Fruit fly (Drosophila melanogaster) whole organism, larva: ENCODE results near the gene CG15343.
A peak's percentile ranks its signal among the peaks of the same experiment; 100 is the strongest.

Experiments used
- noc ChIP-seq: fragments of 200-800 bp; sonication (Bioruptor generic); optimal IDR thresholded peaks from 3 replicates; lab custom pipeline; 2019; ENCODE audit warnings: missing biosample characterization, mild to moderate bottlenecking, missing genetic modification characterization, moderate library complexity

CG15343 gene

DNA sequence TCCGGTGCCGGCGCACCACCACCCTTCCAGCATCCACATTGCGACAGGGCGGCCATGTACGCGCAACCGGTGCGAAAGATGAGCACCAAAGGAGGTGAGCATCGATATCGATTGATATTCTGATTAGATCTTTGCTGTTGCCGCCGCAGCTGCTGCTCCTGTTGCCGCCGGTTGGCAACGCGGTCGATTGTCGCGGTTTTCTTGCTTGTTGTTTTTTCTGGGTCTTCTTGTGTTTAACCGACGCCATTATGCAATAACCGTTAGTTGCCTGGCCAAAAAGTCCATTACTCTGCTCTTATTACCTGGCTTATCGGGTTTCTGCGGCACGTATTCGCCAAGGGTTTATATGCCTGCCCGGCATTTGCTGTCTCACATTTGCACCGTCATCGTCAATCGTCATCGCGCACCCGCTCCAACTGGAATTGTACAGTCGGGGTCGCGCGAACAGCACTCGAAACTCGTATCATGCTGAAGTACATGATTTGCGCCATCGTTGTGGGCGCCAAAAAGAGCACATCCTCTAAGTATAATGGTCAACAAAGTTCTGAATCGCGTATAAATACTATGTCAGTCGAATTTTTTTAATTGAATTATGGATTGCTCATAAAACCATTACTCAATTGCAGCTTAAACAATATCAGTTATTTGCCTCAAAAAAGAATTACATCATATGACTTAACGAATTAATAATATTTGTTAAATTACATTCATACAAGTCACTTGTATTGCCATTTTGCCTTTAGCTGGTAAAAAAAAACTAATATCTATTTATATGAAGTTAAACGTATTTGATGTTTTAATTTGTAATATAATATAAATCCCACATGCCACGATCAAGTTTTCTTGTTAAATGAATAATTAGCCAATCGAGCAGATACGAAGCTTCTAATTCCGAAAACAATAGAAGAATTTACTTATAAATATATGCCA lies 29.4 kb downstream of the CG15343 start, which contains the start of gene sni:
Gene sni (minus strand): TSS at position 51 of the 930 bp plus-strand sequence.
- peak; percentile 43 for TF ChIP-seq noc

DNA sequence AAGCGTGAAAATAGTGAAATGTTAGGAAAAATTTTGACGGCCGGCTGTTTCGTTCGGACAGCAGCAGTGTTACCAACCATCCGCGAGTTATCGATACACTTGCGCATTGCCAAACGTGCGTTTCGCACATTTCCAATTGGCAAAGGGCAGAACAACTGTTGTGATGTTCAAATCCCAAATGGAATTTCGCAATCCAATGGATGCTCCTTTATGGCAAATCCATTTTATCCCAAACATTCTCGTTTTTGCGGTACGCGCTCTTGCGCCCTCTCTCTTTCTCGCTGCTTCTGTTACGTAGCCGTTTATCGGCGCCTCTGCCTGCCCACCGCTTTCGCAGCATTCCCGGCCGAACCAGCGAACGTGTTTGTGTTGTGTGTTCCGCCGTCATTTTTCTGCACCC lies 30.4 kb downstream of the CG15343 start:
- TF ChIP-seq noc = no peak

DNA sequence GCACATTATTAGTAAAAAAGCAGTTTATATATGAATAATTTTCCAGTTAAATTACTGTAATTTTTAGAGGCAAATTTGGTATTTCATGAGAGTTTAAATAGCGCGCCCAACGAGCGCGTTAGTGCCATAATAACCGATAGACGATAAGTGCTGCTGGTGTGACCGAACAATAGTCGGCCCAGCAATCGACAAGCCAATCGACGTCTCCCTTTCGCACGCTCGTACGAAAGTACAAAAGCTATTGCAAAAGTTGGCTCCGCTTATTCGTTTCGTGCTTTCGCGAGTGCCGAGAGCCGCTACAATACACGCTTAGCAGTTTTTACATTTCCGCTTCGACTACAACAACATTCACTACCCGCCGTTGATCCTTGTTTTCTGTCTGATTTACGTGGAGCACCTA lies 31.3 kb downstream of the CG15343 start, which contains the start of gene Trxr1:
Gene Trxr1 (plus strand): TSS at position 231 of the 400 bp plus-strand sequence.
- peak; percentile 8 for TF ChIP-seq noc

DNA sequence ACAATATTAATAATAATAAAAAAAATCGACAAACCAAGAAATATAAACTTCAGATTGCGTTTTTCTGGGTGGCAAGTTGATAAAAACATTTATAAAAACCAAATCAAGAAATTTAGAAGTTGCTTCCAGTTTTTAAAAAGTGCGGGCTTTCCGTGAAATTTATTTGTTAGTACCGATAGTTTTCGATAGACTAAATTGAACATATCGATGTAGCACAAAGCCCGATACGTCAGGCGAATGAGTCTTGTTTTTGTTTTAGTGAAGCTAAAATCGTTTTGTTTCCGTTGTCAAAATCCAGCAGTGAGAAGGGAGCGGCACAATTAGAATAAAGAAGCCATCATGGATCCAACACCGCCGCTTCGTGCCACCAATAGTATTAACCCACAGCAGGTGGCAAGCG lies 33.2 kb downstream of the CG15343 start, which contains the start of gene CG2147:
Gene CG2147 (plus strand): TSS at position 254 of the 400 bp plus-strand sequence.
- no peak for TF ChIP-seq noc

DNA sequence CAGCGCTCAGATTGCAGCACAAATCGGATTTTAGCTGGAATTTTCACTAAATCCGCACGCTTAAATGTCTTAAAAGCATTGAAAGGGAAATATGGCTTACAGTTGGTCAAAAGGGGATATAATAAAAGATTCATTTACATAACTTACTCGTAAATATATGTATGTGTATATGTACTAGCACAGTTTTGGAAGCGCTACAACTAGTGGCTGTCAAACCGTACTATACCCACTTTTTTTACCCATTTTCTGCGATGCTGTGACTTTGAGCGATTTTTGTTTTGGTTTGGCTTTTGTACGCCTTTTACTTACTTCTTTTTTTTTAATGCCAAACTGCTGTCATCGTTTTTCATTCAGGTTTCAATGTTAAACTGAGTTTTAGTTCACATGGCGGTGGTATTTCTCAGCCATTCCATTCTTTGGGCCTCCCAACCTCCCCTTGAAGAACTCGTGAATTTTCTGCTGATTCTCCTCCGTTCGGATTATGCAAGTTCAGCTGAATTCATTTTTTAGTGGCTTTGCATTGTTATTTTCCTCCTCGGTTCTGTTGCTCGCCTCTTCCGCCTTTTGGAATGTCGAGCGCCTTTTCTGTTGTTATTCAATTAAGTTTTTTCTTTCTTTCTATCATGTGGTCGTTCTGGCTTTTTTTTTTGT lies 39.6 kb downstream of the CG15343 start:
- TF ChIP-seq noc = no peak

DNA sequence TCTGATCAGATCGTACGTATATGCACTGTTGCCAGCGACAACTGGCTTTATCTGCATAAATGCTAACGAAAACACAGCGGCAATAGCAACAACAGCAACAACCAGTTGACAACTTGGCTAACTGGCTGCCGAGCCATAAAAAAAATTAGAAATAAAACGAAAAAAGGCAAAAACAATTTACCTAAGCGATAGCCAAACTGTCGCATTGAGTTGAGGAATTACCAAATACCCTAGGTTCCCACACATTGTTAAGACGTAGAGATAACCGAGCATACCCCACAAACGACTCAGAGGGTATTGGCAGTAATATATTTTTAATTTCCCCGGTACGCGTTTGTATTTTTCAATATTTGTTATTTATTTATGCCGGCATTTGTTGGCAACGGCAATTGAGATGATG lies 40.4 kb downstream of the CG15343 start:
- TF ChIP-seq noc = peak; percentile 77

DNA sequence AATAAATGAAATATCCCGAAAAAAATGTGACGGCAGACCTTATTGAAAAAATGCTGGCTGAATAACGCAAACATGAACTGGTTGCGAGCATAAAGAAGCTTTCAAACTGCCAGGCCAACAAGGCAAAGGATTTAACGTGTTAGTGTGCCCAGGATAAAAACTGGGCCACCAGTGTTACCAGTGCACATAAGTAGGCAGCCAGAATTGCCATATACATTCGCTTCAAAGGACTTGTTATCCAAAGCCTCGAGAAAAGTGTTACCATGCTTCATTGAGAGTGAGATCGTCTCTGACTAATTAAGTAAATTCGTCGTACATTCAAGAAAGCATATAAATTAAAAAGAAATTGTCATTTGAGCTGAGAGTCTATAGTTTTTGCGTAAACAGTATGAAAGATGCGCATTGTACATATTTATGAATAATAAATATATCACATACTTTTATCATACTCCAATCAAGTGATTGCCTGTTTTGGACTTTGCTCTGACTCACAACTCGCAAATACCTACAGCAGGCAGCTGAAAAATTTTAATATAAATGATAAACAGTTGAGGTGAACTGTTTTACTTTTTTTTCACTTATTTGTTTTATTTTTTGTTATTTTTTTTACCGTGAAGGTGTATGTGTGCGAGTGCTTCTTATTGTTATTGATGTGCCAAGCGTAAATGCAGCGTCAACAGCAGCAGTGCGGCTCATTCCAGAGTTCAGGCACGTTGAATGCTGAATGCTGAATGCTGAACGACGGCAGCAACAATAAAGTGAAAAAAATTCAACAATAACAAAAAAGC lies 42.2 kb downstream of the CG15343 start:
- no peak for TF ChIP-seq noc

DNA sequence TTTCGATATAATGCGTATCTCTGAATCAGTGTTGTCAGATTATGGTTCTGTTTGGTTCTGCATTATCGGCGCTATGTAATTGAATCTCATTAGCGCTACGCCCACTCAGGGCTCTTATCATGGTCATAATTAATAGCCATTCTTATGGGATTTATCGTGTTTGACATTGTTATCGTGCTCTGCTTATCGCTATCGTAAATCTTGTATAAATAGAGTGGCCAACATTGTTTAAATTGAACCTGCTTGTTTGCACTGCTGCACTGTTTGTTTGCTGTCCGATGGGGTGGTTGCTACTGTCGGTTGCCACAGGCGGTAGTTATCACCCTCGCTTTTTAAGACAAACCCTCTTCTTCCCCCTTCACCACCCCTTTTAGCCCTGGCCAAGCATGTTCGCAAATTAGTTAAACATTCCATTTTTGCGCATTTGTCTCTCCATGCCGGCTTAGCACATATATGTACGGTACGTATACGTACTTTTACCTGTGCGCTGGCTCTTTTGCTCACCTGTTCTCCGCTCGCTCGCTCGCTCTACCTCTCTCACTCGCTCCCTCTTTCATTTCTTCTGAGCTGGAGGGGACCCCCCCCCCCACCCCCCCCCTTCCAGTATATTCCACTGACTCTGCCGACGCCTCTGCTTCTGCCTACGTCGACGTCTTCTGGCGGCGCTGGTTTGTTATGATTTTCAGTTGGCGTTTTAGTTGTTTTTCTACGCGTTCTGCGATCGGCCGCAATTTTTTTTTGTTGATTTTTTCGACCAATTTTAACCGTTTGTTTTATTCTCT lies 43.5 kb downstream of the CG15343 start:
- peak; percentile 65 for TF ChIP-seq noc

DNA sequence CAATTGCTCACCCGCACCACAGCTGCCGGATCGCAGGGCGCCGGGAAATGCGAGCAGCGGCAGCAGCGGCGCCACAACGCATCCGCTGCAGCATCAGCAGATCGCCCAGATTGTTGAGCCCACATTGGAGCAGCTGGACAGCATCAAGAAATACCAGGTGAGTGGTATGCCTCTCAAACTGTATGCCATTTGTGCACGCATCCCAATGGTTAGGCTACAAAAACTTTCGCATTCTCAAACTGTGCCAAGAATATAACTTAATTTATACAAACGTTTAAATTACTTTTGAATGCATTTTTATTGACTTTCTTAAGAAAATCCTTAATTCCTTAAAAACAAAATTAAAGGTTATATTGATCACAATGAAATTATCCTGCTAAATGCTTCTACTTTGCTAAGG lies 45.7 kb downstream of the CG15343 start:
- no peak for TF ChIP-seq noc
